Fruit fly (Drosophila melanogaster) ovary, adult (tissue): ENCODE measurements around the gene CG34328.

Experiments used
- CG17801 ChIP-seq: fragments of 200-800 bp; optimal IDR thresholded peaks from 2 replicates; lab custom pipeline; 2019; ENCODE audit warnings: missing biosample characterization, mild to moderate bottlenecking, missing genetic modification characterization, moderate library complexity; ENCODE audit not compliant: partially characterized antibody

Gene CG34328

dm6 chrX:18364047-18364747 lies 35.7 kb downstream of the CG34328 start:
- no peak for TF ChIP-seq CG17801 (GFP tag; lab: Kevin White, UChicago)

- TF ChIP-seq CG17801 (GFP tag; lab: Kevin White, UChicago): no peak
Measured at dm6 chrX:18363423-18363822, 36.4 kb downstream of the CG34328 start.

dm6 chrX:18358352-18358931 lies 41.4 kb downstream of the CG34328 start, which contains the start of gene CG6106:
TSS of gene CG6106 (plus strand) at chrX:18358881.
- no peak for TF ChIP-seq CG17801 (GFP tag; lab: Kevin White, UChicago)

- no peak for TF ChIP-seq CG17801 (GFP tag; lab: Kevin White, UChicago)
Measured at dm6 chrX:18357756-18358182, 42.1 kb downstream of the CG34328 start.

- TF ChIP-seq CG17801 (GFP tag; lab: Kevin White, UChicago): no peak
Measured at dm6 chrX:18356141-18356600, 43.7 kb downstream of the CG34328 start, which contains the start of gene kairos. TSS of gene kairos (minus strand) at chrX:18356191.

dm6 chrX:18350609-18351008 lies 49.3 kb downstream of the CG34328 start:
- TF ChIP-seq CG17801 (GFP tag; lab: Kevin White, UChicago): no peak
